Fruit fly (Drosophila melanogaster) whole organism, embryonic: ENCODE results near the gene bab2.

Source experiments
- B-H1 ChIP-seq: fragments of 200-800 bp; sonication (Bioruptor generic); IDR thresholded peaks from 3 replicates; pipeline ENCODE4 v1.3.6; 2022; ENCODE audit warnings: missing biosample characterization, missing genetic modification characterization
- CG10654 ChIP-seq: fragments of 200-800 bp; sonication (Bioruptor generic); optimal IDR thresholded peaks from 2 replicates; lab custom pipeline; 2016; ENCODE audit warnings: missing biosample characterization, missing genetic modification characterization
- CG16815 ChIP-seq: fragments of 200-800 bp; sonication (Bioruptor generic); optimal IDR thresholded peaks from 3 replicates; lab custom pipeline; 2017; ENCODE audit warnings: missing biosample characterization, mild to moderate bottlenecking, missing genetic modification characterization
- CG17328 ChIP-seq: fragments of 200-800 bp; sonication (Bioruptor generic); IDR thresholded peaks from 2 replicates; pipeline ENCODE4 v1.3.6; 2022; ENCODE audit warnings: missing biosample characterization, missing genetic modification characterization
- CG17359 ChIP-seq: fragments of 200-800 bp; sonication (Bioruptor generic); optimal IDR thresholded peaks from 3 replicates; lab custom pipeline; 2018; ENCODE audit warnings: missing biosample characterization, mild to moderate bottlenecking, missing genetic modification characterization, moderate library complexity
- CG34422 ChIP-seq: fragments of 200-800 bp; sonication (Bioruptor generic); IDR thresholded peaks from 3 replicates; pipeline ENCODE4 v1.3.6; 2022; ENCODE audit warnings: missing biosample characterization, missing genetic modification characterization
- CG3995 ChIP-seq: fragments of 200-800 bp; sonication (Bioruptor generic); optimal IDR thresholded peaks from 3 replicates; lab custom pipeline; 2016; ENCODE audit warnings: missing biosample characterization, missing genetic modification characterization
- CG4404 ChIP-seq: fragments of 200-800 bp; sonication (Bioruptor generic); IDR thresholded peaks from 2 replicates; pipeline ENCODE4 v1.3.6; 2022; ENCODE audit warnings: missing biosample characterization, missing genetic modification characterization
- CG4730 ChIP-seq: fragments of 200-800 bp; sonication (Bioruptor generic); IDR thresholded peaks from 2 replicates; pipeline ENCODE4 v1.3.6; 2022; ENCODE audit warnings: missing biosample characterization, missing genetic modification characterization
- CG6254 ChIP-seq: fragments of 200-800 bp; sonication (Bioruptor generic); optimal IDR thresholded peaks from 3 replicates; lab custom pipeline; 2017; ENCODE audit warnings: mild to moderate bottlenecking, missing biosample characterization, missing genetic modification reagents, missing genetic modification characterization
- CG6272 ChIP-seq: fragments of 200-800 bp; sonication (Bioruptor generic); IDR thresholded peaks from 2 replicates; pipeline ENCODE4 v1.3.6; 2022; ENCODE audit warnings: missing biosample characterization, missing genetic modification characterization
- CG7357 ChIP-seq: fragments of 200-800 bp; sonication (Bioruptor generic); IDR thresholded peaks from 3 replicates; pipeline ENCODE4 v1.3.6; 2022; ENCODE audit warnings: missing biosample characterization, missing genetic modification characterization
- CG7928 ChIP-seq: fragments of 200-800 bp; sonication (Bioruptor generic); optimal IDR thresholded peaks from 2 replicates; lab custom pipeline; 2017; ENCODE audit warnings: missing biosample characterization, mild to moderate bottlenecking, missing genetic modification characterization
- CG7963 ChIP-seq: fragments of 200-800 bp; sonication (Bioruptor generic); IDR thresholded peaks from 3 replicates; pipeline ENCODE4 v1.3.6; 2022; ENCODE audit warnings: missing biosample characterization, missing genetic modification characterization; ENCODE audit not compliant: partially characterized antibody
- D ChIP-seq, 2 experiments: fragments of 200-800 bp in 1 of 2; fragments of >200 bp in 1 of 2; sonication (Bioruptor generic) in 1 of 2; optimal IDR thresholded peaks; 2 replicates in 1 of 2; 3 replicates in 1 of 2; lab custom pipeline; 2017; ENCODE audit warnings: mild to moderate bottlenecking in 1 of 2, missing biosample characterization in 1 of 2, missing genetic modification characterization in 1 of 2, missing genetic modification reagents in 1 of 2
- Ets65A ChIP-seq: fragments of 200-800 bp; sonication (Bioruptor generic); peaks from one replicate; lab custom pipeline; 2016; ENCODE audit warnings: missing biosample characterization, missing genetic modification characterization
- Fer2 ChIP-seq: fragments of 200-800 bp; sonication (Bioruptor generic); optimal IDR thresholded peaks from 2 replicates; lab custom pipeline; 2018; ENCODE audit warnings: missing biosample characterization, mild to moderate bottlenecking, missing genetic modification characterization, moderate library complexity
- Fer3 ChIP-seq: fragments of 200-800 bp; sonication (Bioruptor generic); optimal IDR thresholded peaks from 2 replicates; lab custom pipeline; 2018; ENCODE audit warnings: missing biosample characterization, mild to moderate bottlenecking, missing genetic modification characterization, moderate library complexity
- H15 ChIP-seq: fragments of 200-800 bp; sonication (Bioruptor generic); IDR thresholded peaks from 3 replicates; pipeline ENCODE4 v1.3.6; 2022; ENCODE audit warnings: missing biosample characterization, missing genetic modification characterization
- HHEX ChIP-seq: fragments of 200-800 bp; sonication (Bioruptor generic); optimal IDR thresholded peaks from 3 replicates; lab custom pipeline; 2017; ENCODE audit warnings: missing biosample characterization, mild to moderate bottlenecking, missing genetic modification characterization, missing genetic modification reagents
- HLHmδ ChIP-seq: fragments of 200-800 bp; sonication (Bioruptor generic); optimal IDR thresholded peaks from 2 replicates; lab custom pipeline; 2018; ENCODE audit warnings: missing biosample characterization, mild to moderate bottlenecking, missing genetic modification characterization, moderate library complexity
- MBD-R2 ChIP-seq: fragments of 200-800 bp; sonication (Bioruptor generic); IDR thresholded peaks from 2 replicates; pipeline ENCODE4 v1.3.6; 2022; ENCODE audit warnings: missing biosample characterization, missing genetic modification characterization
- Med ChIP-seq: fragments of 200-800 bp; sonication (Bioruptor generic); peaks from one replicate; lab custom pipeline; 2016; ENCODE audit warnings: missing biosample characterization, missing genetic modification characterization, mild to moderate bottlenecking, inconsistent platforms, moderate library complexity
- Oli ChIP-seq: fragments of 200-800 bp; sonication (Bioruptor generic); optimal IDR thresholded peaks from 2 replicates; lab custom pipeline; 2018; ENCODE audit warnings: missing biosample characterization, mild to moderate bottlenecking, missing genetic modification characterization, moderate library complexity
- Rx ChIP-seq: fragments of 200-800 bp; sonication (Bioruptor generic); IDR thresholded peaks from 2 replicates; pipeline ENCODE4 v1.3.6; 2022; ENCODE audit warnings: missing biosample characterization, missing genetic modification characterization
- Side ChIP-seq: fragments of 200-800 bp; sonication (Bioruptor generic); optimal IDR thresholded peaks from 2 replicates; lab custom pipeline; 2016; ENCODE audit warnings: missing biosample characterization, missing genetic modification characterization
- Stat92E ChIP-seq, 3 experiments: fragments of >200 bp in 2 of 3; fragments of 200-800 bp in 1 of 3; sonication (Bioruptor generic) in 1 of 3; optimal IDR thresholded peaks; 2 replicates each; lab custom pipeline; 2017 to 2019; ENCODE audit warnings: missing biosample characterization in 3 of 3, missing genetic modification characterization in 3 of 3, mild to moderate bottlenecking in 1 of 3, moderate library complexity in 1 of 3
- Xbp1 ChIP-seq: fragments of 200-800 bp; sonication (Bioruptor generic); optimal IDR thresholded peaks from 3 replicates; lab custom pipeline; 2016; ENCODE audit warnings: missing biosample characterization, mild to moderate bottlenecking, missing genetic modification characterization
- YL-1 ChIP-seq: fragments of 200-800 bp; sonication (Bioruptor generic); optimal IDR thresholded peaks from 3 replicates; lab custom pipeline; 2017; ENCODE audit warnings: missing biosample characterization, mild to moderate bottlenecking, missing genetic modification characterization
- ab ChIP-seq: fragments of 200-800 bp; sonication (Bioruptor generic); optimal IDR thresholded peaks from 2 replicates; lab custom pipeline; 2016; ENCODE audit warnings: missing biosample characterization, missing genetic modification characterization
- ac ChIP-seq: fragments of 200-800 bp; sonication (Bioruptor generic); optimal IDR thresholded peaks from 3 replicates; lab custom pipeline; 2017; ENCODE audit warnings: missing biosample characterization, mild to moderate bottlenecking, missing genetic modification characterization
- ara ChIP-seq: fragments of 200-800 bp; sonication (Bioruptor generic); IDR thresholded peaks from 2 replicates; pipeline ENCODE4 v1.3.6; 2022; ENCODE audit warnings: missing biosample characterization, missing genetic modification characterization
- btn ChIP-seq: fragments of 200-800 bp; sonication (Bioruptor generic); optimal IDR thresholded peaks from 2 replicates; lab custom pipeline; 2016; ENCODE audit warnings: missing biosample characterization, missing genetic modification characterization
- dimm ChIP-seq: fragments of 200-800 bp; sonication (Bioruptor generic); IDR thresholded peaks from 2 replicates; pipeline ENCODE4 v1.3.6; 2022; ENCODE audit warnings: missing biosample characterization, missing genetic modification characterization
- eve ChIP-seq, 2 experiments: fragments of >200 bp; optimal IDR thresholded peaks; 2 replicates each; lab custom pipeline; 2017; ENCODE audit warnings: missing biosample characterization in 2 of 2, missing genetic modification characterization in 2 of 2
- gem ChIP-seq: fragments of 200-800 bp; sonication (Bioruptor generic); optimal IDR thresholded peaks from 2 replicates; lab custom pipeline; 2019; ENCODE audit warnings: missing biosample characterization, mild to moderate bottlenecking, missing genetic modification characterization, moderate library complexity
- gro ChIP-seq: fragments of 200-800 bp; sonication (Bioruptor generic); optimal IDR thresholded peaks from 2 replicates; lab custom pipeline; 2016; ENCODE audit warnings: missing biosample characterization, missing genetic modification characterization
- hb ChIP-seq: fragments of 200-800 bp; sonication (Bioruptor generic); IDR thresholded peaks from 3 replicates; pipeline ENCODE4 v1.3.6; 2022; ENCODE audit warnings: missing biosample characterization, missing genetic modification characterization; ENCODE audit not compliant: partially characterized antibody
- lbe ChIP-seq: fragments of 200-800 bp; sonication (Bioruptor generic); optimal IDR thresholded peaks from 2 replicates; lab custom pipeline; 2016; ENCODE audit warnings: missing biosample characterization, mild to moderate bottlenecking, missing genetic modification characterization
- nom ChIP-seq: fragments of 200-800 bp; sonication (Bioruptor generic); optimal IDR thresholded peaks from 2 replicates; lab custom pipeline; 2017; ENCODE audit warnings: missing biosample characterization, missing genetic modification characterization, mild to moderate bottlenecking, moderate library complexity, missing genetic modification reagents
- onecut ChIP-seq: fragments of 200-800 bp; sonication (Bioruptor generic); IDR thresholded peaks from 2 replicates; pipeline ENCODE4 v1.3.6; 2022; ENCODE audit warnings: missing biosample characterization, missing genetic modification characterization
- repo ChIP-seq: fragments of 200-800 bp; sonication (Bioruptor generic); optimal IDR thresholded peaks from 2 replicates; lab custom pipeline; 2016; ENCODE audit warnings: missing biosample characterization, missing genetic modification characterization
- ro ChIP-seq: fragments of 200-800 bp; sonication (Bioruptor generic); IDR thresholded peaks from 2 replicates; pipeline ENCODE4 v1.3.6; 2022; ENCODE audit warnings: missing biosample characterization, missing genetic modification characterization
- sens ChIP-seq: fragments of 200-800 bp; sonication (Bioruptor generic); peaks from one replicate; lab custom pipeline; 2016; ENCODE audit warnings: missing biosample characterization, missing genetic modification characterization
- sim ChIP-seq: fragments of 200-800 bp; sonication (Bioruptor generic); IDR thresholded peaks from 2 replicates; pipeline ENCODE4 v1.3.6; 2022; ENCODE audit warnings: missing biosample characterization, missing genetic modification characterization
- sisA ChIP-seq: fragments of 200-800 bp; sonication (Bioruptor generic); IDR thresholded peaks from 2 replicates; pipeline ENCODE4 v1.3.6; 2022; ENCODE audit warnings: missing biosample characterization, missing genetic modification characterization
- unpg ChIP-seq: fragments of 200-800 bp; sonication (Bioruptor generic); optimal IDR thresholded peaks from 3 replicates; lab custom pipeline; 2018; ENCODE audit warnings: missing biosample characterization, mild to moderate bottlenecking, missing genetic modification characterization, moderate library complexity
- zf30C ChIP-seq: fragments of 200-800 bp; sonication (Bioruptor generic); optimal IDR thresholded peaks from 3 replicates; lab custom pipeline; 2018; ENCODE audit warnings: missing biosample characterization, mild to moderate bottlenecking, missing genetic modification characterization

bab2 gene

DNA sequence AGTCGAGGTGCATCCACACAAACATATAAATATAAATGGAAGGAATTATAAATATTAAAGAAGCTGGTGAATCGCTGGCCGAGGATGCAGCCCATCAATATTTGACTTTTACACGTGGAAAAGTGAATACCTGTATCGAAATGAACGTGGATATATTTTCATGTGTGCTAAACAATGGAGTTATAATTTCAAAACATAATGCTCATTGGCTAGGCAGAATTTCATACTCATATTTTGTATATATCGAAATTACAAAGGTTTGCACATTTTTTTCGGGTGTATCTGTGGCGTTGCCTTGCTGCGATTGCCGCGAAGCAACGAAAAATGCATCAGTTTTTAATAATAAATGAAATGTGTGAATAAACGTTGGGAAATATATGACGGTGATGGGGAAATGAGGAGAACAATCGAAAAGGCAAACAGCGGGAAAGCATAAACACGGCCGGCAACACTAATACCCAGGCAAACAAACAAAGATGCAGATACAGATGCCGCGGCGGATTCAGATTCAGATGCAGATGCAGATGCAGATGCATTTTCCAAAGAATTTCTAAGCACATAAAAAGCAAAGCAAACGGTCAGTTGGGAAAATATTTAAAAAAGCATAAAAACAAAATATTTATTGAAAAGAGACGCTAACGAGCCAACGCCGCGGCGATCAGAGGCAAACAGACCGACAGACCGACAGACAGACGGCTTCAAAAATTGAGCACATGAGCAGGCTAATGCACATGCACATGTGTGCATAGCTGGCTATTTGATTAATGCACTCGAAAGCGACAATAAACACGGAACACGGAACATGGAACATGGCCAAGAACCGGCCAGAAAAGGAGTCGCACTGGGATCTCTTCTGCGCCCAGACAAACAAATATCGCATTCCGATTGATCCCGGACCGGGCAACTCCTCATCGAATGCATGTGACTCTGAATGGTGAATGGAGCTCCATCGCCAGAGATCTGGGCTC is 79.8 kb downstream of the bab2 start (continued):
- peak; percentile 85 for TF ChIP-seq lbe (GFP tag; lab: Kevin White, UChicago)
- TF ChIP-seq hb (GFP tag; lab: Robert Waterston, UW) = no peak
- no peak for TF ChIP-seq ab (GFP tag; lab: Kevin White, UChicago)
- TF ChIP-seq CG17359 (tag; lab: Kevin White, UChicago) = peak; percentile 54
- peak; percentile 31 for TF ChIP-seq ac
- no peak for TF ChIP-seq D (optimal IDR thresholded peaks at IDR 0.05; lab: Kevin White, UChicago)
- TF ChIP-seq D (GFP tag; optimal IDR thresholded peaks at IDR 0.05; lab: Kevin White, UChicago) = peak; percentile 79
- no peak for TF ChIP-seq MBD-R2 (GFP tag; lab: Robert Waterston, UW)
- no peak for TF ChIP-seq B-H1 (GFP tag; lab: Robert Waterston, UW)
- 0 out of 3 replicates have a peak, but pooled peaks have one; percentile 33 for TF ChIP-seq H15 (GFP tag; lab: Robert Waterston, UW)
- TF ChIP-seq sens (GFP tag; lab: Kevin White, UChicago) = peak; percentile 95
- peak; percentile 28 for TF ChIP-seq CG10654 (GFP tag; lab: Kevin White, UChicago)
- TF ChIP-seq Stat92E (GFP tag; optimal IDR thresholded peaks at IDR 0.05; lab: Kevin White, UChicago) = peak in 1 of 3 experiments; percentile 58
- no peak for TF ChIP-seq CG7963 (GFP tag; lab: Robert Waterston, UW)
- TF ChIP-seq Fer3 (tag; lab: Kevin White, UChicago) = no peak
- 0 out of 2 replicates have a peak, but pooled peaks have one; percentile 21 for TF ChIP-seq sim
- TF ChIP-seq ro (GFP tag; lab: Robert Waterston, UW) = no peak
- peak; percentile 28; the same call in 1 of the 2 replicates for TF ChIP-seq onecut (GFP tag; lab: Robert Waterston, UW)
- no peak for TF ChIP-seq CG7928 (GFP tag; lab: Kevin White, UChicago)
- TF ChIP-seq CG7357 (GFP tag; lab: Robert Waterston, UW) = no peak
- no peak for TF ChIP-seq repo (GFP tag; lab: Kevin White, UChicago)
- no peak for TF ChIP-seq YL-1 (GFP tag; lab: Kevin White, UChicago)
- TF ChIP-seq Med (GFP tag; lab: Kevin White, UChicago) = peak; percentile 72
- peak; percentile 50; the same call in 1 of the 2 replicates for TF ChIP-seq sisA
- TF ChIP-seq CG6254 = peak; percentile 85
- peak; percentile 28 for TF ChIP-seq CG16815 (GFP tag; lab: Kevin White, UChicago)
- TF ChIP-seq eve (GFP tag; optimal IDR thresholded peaks at IDR 0.05; lab: Kevin White, UChicago) = no peak
- no peak for TF ChIP-seq HLHmδ (GFP tag; lab: Kevin White, UChicago)
- peak; percentile 36; the same call in 1 of the 2 replicates for TF ChIP-seq Rx (GFP tag; lab: Robert Waterston, UW)
- no peak for TF ChIP-seq Fer2
- TF ChIP-seq Oli (tag; lab: Kevin White, UChicago) = peak; percentile 17
- peak; percentile 63 for TF ChIP-seq CG4404 (GFP tag; lab: Robert Waterston, UW)
- peak; percentile 35 for TF ChIP-seq Xbp1 (GFP tag; lab: Kevin White, UChicago)
- peak; percentile 77 for TF ChIP-seq ara (GFP tag; lab: Robert Waterston, UW)
- no peak for TF ChIP-seq CG6272
- no peak for TF ChIP-seq nom (GFP tag; lab: Kevin White, UChicago)
- no peak for TF ChIP-seq CG3995 (GFP tag; lab: Kevin White, UChicago)
- TF ChIP-seq Side (GFP tag; lab: Kevin White, UChicago) = peak; percentile 46
- TF ChIP-seq CG34422 (GFP tag; lab: Robert Waterston, UW) = 0 out of 3 replicates have a peak, but pooled peaks have one; percentile 22
- peak; percentile 64 for TF ChIP-seq CG17328 (GFP tag; lab: Robert Waterston, UW)
- TF ChIP-seq HHEX (GFP tag; lab: Kevin White, UChicago) = no peak
- TF ChIP-seq dimm (GFP tag; lab: Robert Waterston, UW) = no peak
- TF ChIP-seq unpg (GFP tag; lab: Kevin White, UChicago) = peak; percentile 33
- TF ChIP-seq gem (tag; lab: Kevin White, UChicago) = peak; percentile 60
- peak; percentile 39 for TF ChIP-seq Ets65A (GFP tag; lab: Kevin White, UChicago)
- TF ChIP-seq zf30C (GFP tag; lab: Kevin White, UChicago) = no peak
- no peak for TF ChIP-seq btn (GFP tag; lab: Kevin White, UChicago)
- no peak for TF ChIP-seq CG4730 (GFP tag; lab: Robert Waterston, UW)
- TF ChIP-seq gro = no peak
